Fruit fly (Drosophila melanogaster) whole organism, pupa: ENCODE measurements around the gene CG14034.

Experiments
- CG15710 ChIP-seq: fragments of 200-800 bp; sonication (Bioruptor generic); optimal IDR thresholded peaks from 2 replicates; lab custom pipeline; 2018; ENCODE audit warnings: missing biosample characterization, mild to moderate bottlenecking, missing genetic modification characterization, moderate library complexity
- CG8301 ChIP-seq: fragments of 200-800 bp; sonication (Bioruptor generic); optimal IDR thresholded peaks from 2 replicates; lab custom pipeline; 2018; ENCODE audit warnings: missing biosample characterization, mild to moderate bottlenecking, missing genetic modification characterization
- fd96Ca ChIP-seq: fragments of 200-800 bp; sonication (Bioruptor generic); IDR thresholded peaks from 3 replicates; pipeline ENCODE4 v1.3.6; 2022; ENCODE audit warnings: missing biosample characterization, missing genetic modification characterization

- TF ChIP-seq fd96Ca (GFP tag; lab: Robert Waterston, UW): peak; percentile 76
- peak; percentile 93 for TF ChIP-seq CG15710 (tag; lab: Kevin White, UChicago)
- peak; percentile 89 for TF ChIP-seq CG8301 (tag; lab: Kevin White, UChicago)
These were observed 37.9 kb upstream of the CG14034 start for dm6 chr2L:5254105-5254711.
